Worm (Caenorhabditis elegans) whole organism, late embryonic: ENCODE results near the gene wbp-2.

Source experiments
- C08G9.2 ChIP-seq: sonication (generic microtip); optimal IDR thresholded peaks from 2 replicates; lab custom pipeline; 2016; ENCODE audit warnings: mild to moderate bottlenecking, missing genetic modification characterization, moderate library complexity, missing compliant biosample characterization
- C38D4.7 ChIP-seq: fragments of 200-800 bp; sonication (Bioruptor generic); optimal IDR thresholded peaks from 2 replicates; lab custom pipeline; 2018; ENCODE audit warnings: mild to moderate bottlenecking, missing genetic modification characterization, moderate library complexity, missing compliant biosample characterization
- K09A11.1 ChIP-seq: sonication (generic microtip); optimal IDR thresholded peaks from 2 replicates; lab custom pipeline; 2017; ENCODE audit warnings: antibody characterized with exemption, mild to moderate bottlenecking, missing genetic modification characterization, missing compliant biosample characterization; ENCODE audit not compliant: insufficient read depth
- Y22D7AL.16 ChIP-seq: sonication (generic microtip); optimal IDR thresholded peaks from 2 replicates; lab custom pipeline; 2016; ENCODE audit warnings: missing genetic modification characterization, missing compliant biosample characterization
- ahr-1 ChIP-seq: sonication (generic microtip); optimal IDR thresholded peaks from 2 replicates; lab custom pipeline; 2016; ENCODE audit warnings: missing genetic modification characterization, missing compliant biosample characterization
- ama-1 ChIP-seq: fragments of 150-350 bp; optimal IDR thresholded peaks from 2 replicates; lab custom pipeline; 2014
- ceh-14 ChIP-seq: sonication (generic microtip); optimal IDR thresholded peaks from 2 replicates; lab custom pipeline; 2016; ENCODE audit warnings: missing genotype, missing genetic modification characterization, missing compliant biosample characterization
- ceh-18 ChIP-seq: sonication (generic microtip); optimal IDR thresholded peaks from 2 replicates; lab custom pipeline; 2016; ENCODE audit warnings: missing genetic modification characterization, missing compliant biosample characterization
- ceh-19 ChIP-seq: fragments of 200-800 bp; sonication (Bioruptor generic); optimal IDR thresholded peaks from 2 replicates; lab custom pipeline; 2018; ENCODE audit warnings: mild to moderate bottlenecking, missing genetic modification characterization, missing compliant biosample characterization
- ceh-2 ChIP-seq: sonication (generic microtip); optimal IDR thresholded peaks from 2 replicates; lab custom pipeline; 2016; ENCODE audit warnings: missing genotype, missing genetic modification characterization, missing compliant biosample characterization
- ceh-22 ChIP-seq: sonication (generic microtip); optimal IDR thresholded peaks from 2 replicates; lab custom pipeline; 2017; ENCODE audit warnings: missing biosample characterization, missing genetic modification characterization
- ceh-30 ChIP-seq: fragments of 150-350 bp; optimal IDR thresholded peaks from 2 replicates; lab custom pipeline; 2014; ENCODE audit warnings: missing biosample characterization, missing genetic modification characterization
- ceh-31 ChIP-seq: sonication (generic microtip); optimal IDR thresholded peaks from 2 replicates; lab custom pipeline; 2016; ENCODE audit warnings: missing genetic modification characterization, missing compliant biosample characterization
- ceh-34 ChIP-seq: sonication (generic microtip); optimal IDR thresholded peaks from 2 replicates; lab custom pipeline; 2016; ENCODE audit warnings: mild to moderate bottlenecking, missing genetic modification characterization, missing compliant biosample characterization
- ceh-6 ChIP-seq: fragments of 200-800 bp; sonication (Bioruptor generic); optimal IDR thresholded peaks from 2 replicates; lab custom pipeline; 2018; ENCODE audit warnings: mild to moderate bottlenecking, missing genetic modification characterization, missing compliant biosample characterization
- ceh-9 ChIP-seq: sonication (generic microtip); optimal IDR thresholded peaks from 2 replicates; lab custom pipeline; 2016; ENCODE audit warnings: mild to moderate bottlenecking, missing genetic modification characterization, inconsistent platforms, missing compliant biosample characterization
- che-1 ChIP-seq: sonication (generic microtip); optimal IDR thresholded peaks from 2 replicates; lab custom pipeline; 2016; ENCODE audit warnings: mild to moderate bottlenecking, missing genetic modification characterization, missing compliant biosample characterization
- dmd-4 ChIP-seq: sonication (generic microtip); optimal IDR thresholded peaks from 2 replicates; lab custom pipeline; 2016; ENCODE audit warnings: borderline replicate concordance, missing genetic modification characterization, missing compliant biosample characterization
- elt-2 ChIP-seq: sonication (generic microtip); optimal IDR thresholded peaks from 2 replicates; lab custom pipeline; 2016; ENCODE audit warnings: missing genetic modification reagents, missing genetic modification characterization, missing compliant biosample characterization
- elt-4 ChIP-seq: sonication (generic microtip); optimal IDR thresholded peaks from 2 replicates; lab custom pipeline; 2016; ENCODE audit warnings: missing genetic modification characterization, missing compliant biosample characterization
- eyg-1 ChIP-seq: sonication (generic microtip); optimal IDR thresholded peaks from 2 replicates; lab custom pipeline; 2016; ENCODE audit warnings: missing genotype, missing genetic modification characterization, missing compliant biosample characterization
- fkh-10 ChIP-seq: fragments of 150-350 bp; optimal IDR thresholded peaks from 2 replicates; lab custom pipeline; 2014; ENCODE audit warnings: missing biosample characterization, missing genetic modification reagents, missing genetic modification characterization
- fkh-6 ChIP-seq: sonication (generic microtip); optimal IDR thresholded peaks from 2 replicates; lab custom pipeline; 2016; ENCODE audit warnings: missing genetic modification characterization, missing compliant biosample characterization
- gmeb-2 ChIP-seq: sonication (generic microtip); optimal IDR thresholded peaks from 2 replicates; lab custom pipeline; 2016; ENCODE audit warnings: missing genetic modification characterization, inconsistent platforms, missing compliant biosample characterization
- hlh-13 ChIP-seq: fragments of 200-800 bp; sonication (Bioruptor generic); optimal IDR thresholded peaks from 2 replicates; lab custom pipeline; 2018; ENCODE audit warnings: mild to moderate bottlenecking, missing genetic modification characterization, missing compliant biosample characterization
- hlh-6 ChIP-seq: sonication (generic microtip); optimal IDR thresholded peaks from 2 replicates; lab custom pipeline; 2016; ENCODE audit warnings: missing genotype, missing genetic modification characterization, missing compliant biosample characterization
- lim-6 ChIP-seq: sonication (generic microtip); optimal IDR thresholded peaks from 2 replicates; lab custom pipeline; 2016; ENCODE audit warnings: missing genetic modification characterization, missing compliant biosample characterization
- lin-11 ChIP-seq: fragments of 200-800 bp; sonication (Bioruptor generic); optimal IDR thresholded peaks from 2 replicates; lab custom pipeline; 2018; ENCODE audit warnings: mild to moderate bottlenecking, missing genetic modification characterization, missing compliant biosample characterization
- madf-2 ChIP-seq: sonication (generic microtip); optimal IDR thresholded peaks from 2 replicates; lab custom pipeline; 2017; ENCODE audit warnings: missing genetic modification characterization, missing compliant biosample characterization
- mec-3 ChIP-seq: sonication (generic microtip); optimal IDR thresholded peaks from 2 replicates; lab custom pipeline; 2016; ENCODE audit warnings: borderline replicate concordance, missing genetic modification characterization, missing compliant biosample characterization
- nfya-1 ChIP-seq: sonication (generic microtip); optimal IDR thresholded peaks from 2 replicates; lab custom pipeline; 2017; ENCODE audit warnings: missing genetic modification characterization, mild to moderate bottlenecking, missing compliant biosample characterization, antibody characterized with exemption, moderate library complexity
- nhr-232 ChIP-seq: sonication (generic microtip); optimal IDR thresholded peaks from 2 replicates; lab custom pipeline; 2016; ENCODE audit warnings: missing genetic modification characterization, missing compliant biosample characterization
- pag-3 ChIP-seq: sonication (generic microtip); optimal IDR thresholded peaks from 2 replicates; lab custom pipeline; 2016; ENCODE audit warnings: missing compliant biosample characterization, missing genetic modification characterization, borderline replicate concordance
- pax-1 ChIP-seq: fragments of 150-350 bp; optimal IDR thresholded peaks from 2 replicates; lab custom pipeline; 2014; ENCODE audit warnings: missing biosample characterization, missing genetic modification characterization
- pha-2 ChIP-seq: sonication (generic microtip); optimal IDR thresholded peaks from 2 replicates; lab custom pipeline; 2017; ENCODE audit warnings: mild to moderate bottlenecking, missing genetic modification characterization, missing compliant biosample characterization
- pha-4 ChIP-seq: fragments of 150-350 bp; optimal IDR thresholded peaks from 2 replicates; lab custom pipeline; 2018; ENCODE audit warnings: missing biosample characterization, missing genetic modification reagents, missing genetic modification characterization
- pros-1 ChIP-seq: fragments of 150-350 bp; optimal IDR thresholded peaks from 2 replicates; lab custom pipeline; 2014; ENCODE audit warnings: missing biosample characterization, missing genetic modification reagents, missing genetic modification characterization
- ref-2 ChIP-seq: sonication (generic microtip); optimal IDR thresholded peaks from 2 replicates; lab custom pipeline; 2016; ENCODE audit warnings: missing genetic modification characterization, missing compliant biosample characterization
- rnt-1 ChIP-seq: sonication (generic microtip); optimal IDR thresholded peaks from 2 replicates; lab custom pipeline; 2016; ENCODE audit warnings: missing genetic modification characterization, missing compliant biosample characterization
- sdc-2 ChIP-seq: sonication (generic microtip); optimal IDR thresholded peaks from 2 replicates; lab custom pipeline; 2016; ENCODE audit warnings: missing genotype, missing genetic modification characterization, missing compliant biosample characterization
- sox-2 ChIP-seq: fragments of 200-800 bp; sonication (Bioruptor generic); IDR thresholded peaks from 2 replicates; pipeline ENCODE4 v1.3.6; 2022; ENCODE audit warnings: missing genetic modification reagents, missing genetic modification characterization, missing compliant biosample characterization
- syd-9 ChIP-seq: sonication (generic microtip); optimal IDR thresholded peaks from 2 replicates; lab custom pipeline; 2016; ENCODE audit warnings: mild to moderate bottlenecking, missing genetic modification characterization, moderate library complexity, missing compliant biosample characterization
- tbx-2 ChIP-seq: sonication (generic microtip); optimal IDR thresholded peaks from 2 replicates; lab custom pipeline; 2016; ENCODE audit warnings: missing genetic modification characterization, missing compliant biosample characterization
- tbx-7 ChIP-seq: sonication (generic microtip); optimal IDR thresholded peaks from 2 replicates; lab custom pipeline; 2016; ENCODE audit warnings: missing genotype, missing genetic modification characterization, missing compliant biosample characterization
- unc-3 ChIP-seq, 2 experiments: fragments of 200-800 bp in 1 of 2; sonication (Bioruptor generic) in 1 of 2; sonication (generic microtip) in 1 of 2; conservative IDR thresholded peaks in 1 of 2; optimal IDR thresholded peaks in 1 of 2; 2 replicates each; pipeline versions ENCODE4 v1.3.6 to Lab custom; 2016 to 2022; ENCODE audit warnings: missing compliant biosample characterization in 2 of 2, missing genetic modification characterization in 2 of 2, missing genetic modification reagents in 1 of 2
- unc-42 ChIP-seq: sonication (generic microtip); optimal IDR thresholded peaks from 2 replicates; lab custom pipeline; 2016; ENCODE audit warnings: missing genotype, missing genetic modification characterization, missing compliant biosample characterization
- unc-55 ChIP-seq: sonication (generic microtip); optimal IDR thresholded peaks from 2 replicates; lab custom pipeline; 2017; ENCODE audit warnings: missing biosample characterization, missing genetic modification reagents, missing genetic modification characterization
- unc-86 ChIP-seq: sonication (generic microtip); optimal IDR thresholded peaks from 2 replicates; lab custom pipeline; 2016; ENCODE audit warnings: missing genetic modification characterization, missing compliant biosample characterization
- ztf-16 ChIP-seq: sonication (generic microtip); optimal IDR thresholded peaks from 2 replicates; lab custom pipeline; 2017; ENCODE audit warnings: missing genetic modification characterization, missing compliant biosample characterization

The wbp-2 gene

ce11 chrII:9306835-9307234 is 22.7 kb upstream of the wbp-2 start:
- no peak for TF ChIP-seq hlh-13
- TF ChIP-seq K09A11.1 (tag; lab: Kevin White, UChicago) = no peak
- no peak for TF ChIP-seq nhr-232 (tag; lab: Kevin White, UChicago)
- TF ChIP-seq gmeb-2 (tag; lab: Kevin White, UChicago) = no peak
- peak; percentile 1 for TF ChIP-seq syd-9 (tag; lab: Kevin White, UChicago)
- no peak for TF ChIP-seq fkh-10
- no peak for TF ChIP-seq ceh-30 (tag; lab: Kevin White, UChicago)
- TF ChIP-seq eyg-1 (tag; lab: Kevin White, UChicago) = no peak
- TF ChIP-seq fkh-6 (tag; lab: Kevin White, UChicago) = no peak
- no peak for TF ChIP-seq ahr-1 (tag; lab: Kevin White, UChicago)
- TF ChIP-seq lim-6 (tag; lab: Kevin White, UChicago) = peak; percentile 0
- TF ChIP-seq C08G9.2 (tag; lab: Kevin White, UChicago) = no peak
- TF ChIP-seq pax-1 (tag; lab: Kevin White, UChicago) = no peak
- TF ChIP-seq ceh-6 (GFP tag; lab: Kevin White, UChicago) = no peak
- no peak for TF ChIP-seq pha-4 (tag; lab: Kevin White, UChicago)
- TF ChIP-seq pha-2 (tag; lab: Kevin White, UChicago) = no peak
- no peak for TF ChIP-seq pag-3 (tag; lab: Kevin White, UChicago)
- TF ChIP-seq ceh-14 (tag; lab: Kevin White, UChicago) = peak; percentile 66
- no peak for TF ChIP-seq mec-3 (tag; lab: Kevin White, UChicago)
- TF ChIP-seq rnt-1 = peak; percentile 56
- no peak for TF ChIP-seq Y22D7AL.16 (tag; lab: Kevin White, UChicago)
- no peak for TF ChIP-seq madf-2 (tag; lab: Kevin White, UChicago)
- TF ChIP-seq ceh-9 (tag; lab: Kevin White, UChicago) = no peak
- TF ChIP-seq pros-1 (tag; lab: Kevin White, UChicago) = no peak
- TF ChIP-seq unc-42 (tag; lab: Kevin White, UChicago) = peak; percentile 94
- no peak for TF ChIP-seq unc-86 (tag; lab: Kevin White, UChicago)
- no peak for TF ChIP-seq ceh-18 (tag; lab: Kevin White, UChicago)
- no peak for TF ChIP-seq elt-4 (tag; lab: Kevin White, UChicago)
- no peak for TF ChIP-seq ama-1
- TF ChIP-seq nfya-1 = peak; percentile 52
- no peak for TF ChIP-seq C38D4.7 (GFP tag; lab: Kevin White, UChicago)
- TF ChIP-seq unc-55 (GFP tag; lab: Kevin White, UChicago) = peak; percentile 91
- TF ChIP-seq elt-2 (tag; lab: Kevin White, UChicago) = no peak
- no peak for TF ChIP-seq che-1
- TF ChIP-seq dmd-4 = no peak
- TF ChIP-seq lin-11 (tag; lab: Kevin White, UChicago) = no peak
- TF ChIP-seq ceh-31 (tag; lab: Kevin White, UChicago) = peak; percentile 52
- no peak for TF ChIP-seq ref-2 (tag; lab: Kevin White, UChicago)
- TF ChIP-seq tbx-7 = no peak
- TF ChIP-seq unc-3 (GFP tag; conservative IDR thresholded peaks at IDR 0.05; lab: Robert Waterston, UW) = no peak
- no peak for TF ChIP-seq unc-3 (tag; optimal IDR thresholded peaks at IDR 0.05; lab: Kevin White, UChicago)
- no peak for TF ChIP-seq sdc-2 (tag; lab: Kevin White, UChicago)

ce11 chrII:9308614-9309046 is 20.9 kb upstream of the wbp-2 start:
- TF ChIP-seq ceh-6 (GFP tag; lab: Kevin White, UChicago) = no peak
- TF ChIP-seq ref-2 (tag; lab: Kevin White, UChicago) = peak; percentile 61
- TF ChIP-seq pha-4 (tag; lab: Kevin White, UChicago) = no peak
- no peak for TF ChIP-seq hlh-13
- TF ChIP-seq pax-1 (tag; lab: Kevin White, UChicago) = no peak
- peak; percentile 27 for TF ChIP-seq nfya-1
- peak; percentile 6 for TF ChIP-seq ceh-2 (tag; lab: Kevin White, UChicago)
- peak; percentile 53 for TF ChIP-seq syd-9 (tag; lab: Kevin White, UChicago)
- TF ChIP-seq ceh-31 (tag; lab: Kevin White, UChicago) = peak; percentile 63
- no peak for TF ChIP-seq unc-3 (GFP tag; conservative IDR thresholded peaks at IDR 0.05; lab: Robert Waterston, UW)
- no peak for TF ChIP-seq unc-3 (tag; optimal IDR thresholded peaks at IDR 0.05; lab: Kevin White, UChicago)
- TF ChIP-seq sdc-2 (tag; lab: Kevin White, UChicago) = peak; percentile 39
- TF ChIP-seq hlh-6 (tag; lab: Kevin White, UChicago) = no peak
- TF ChIP-seq ceh-19 (GFP tag; lab: Kevin White, UChicago) = no peak
- TF ChIP-seq unc-42 (tag; lab: Kevin White, UChicago) = peak; percentile 69
- no peak for TF ChIP-seq ahr-1 (tag; lab: Kevin White, UChicago)
- no peak for TF ChIP-seq mec-3 (tag; lab: Kevin White, UChicago)
- TF ChIP-seq ceh-9 (tag; lab: Kevin White, UChicago) = no peak
- TF ChIP-seq ceh-22 (tag; lab: Kevin White, UChicago) = no peak
- no peak for TF ChIP-seq dmd-4
- TF ChIP-seq ceh-34 (tag; lab: Kevin White, UChicago) = peak; percentile 33
- peak; percentile 45 for TF ChIP-seq ztf-16 (tag; lab: Kevin White, UChicago)
- TF ChIP-seq sox-2 (GFP tag; lab: Robert Waterston, UW) = peak; percentile 12; the same call in 1 of the 2 replicates
- TF ChIP-seq fkh-10 = no peak
- TF ChIP-seq lim-6 (tag; lab: Kevin White, UChicago) = no peak
- peak; percentile 90 for TF ChIP-seq tbx-2
- TF ChIP-seq elt-4 (tag; lab: Kevin White, UChicago) = no peak
- TF ChIP-seq ceh-30 (tag; lab: Kevin White, UChicago) = no peak
